Worm (Caenorhabditis elegans) whole organism, L1 larva: ENCODE measurements around the gene srt-39.

ENCODE experiments used
- C04F5.9 ChIP-seq: sonication (generic microtip); optimal IDR thresholded peaks from 2 replicates; lab custom pipeline; 2016; ENCODE audit warnings: missing genetic modification characterization, missing compliant biosample characterization
- C16A3.4 ChIP-seq: fragments of 150-350 bp; optimal IDR thresholded peaks from 2 replicates; lab custom pipeline; 2014; ENCODE audit warnings: missing biosample characterization, missing genetic modification characterization
- F16B12.6 ChIP-seq: fragments of 150-350 bp; optimal IDR thresholded peaks from 2 replicates; lab custom pipeline; 2014; ENCODE audit warnings: missing biosample characterization, missing genetic modification characterization
- aha-1 ChIP-seq: fragments of 150-350 bp; optimal IDR thresholded peaks from 2 replicates; lab custom pipeline; 2014; ENCODE audit warnings: missing biosample characterization, missing genetic modification characterization
- ama-1 ChIP-seq: fragments of 150-350 bp; optimal IDR thresholded peaks from 2 replicates; lab custom pipeline; 2014
- ceh-88 ChIP-seq: fragments of 200-800 bp; sonication (Bioruptor generic); IDR thresholded peaks from 2 replicates; pipeline ENCODE4 v1.3.6; 2022; ENCODE audit warnings: missing genetic modification characterization, missing compliant biosample characterization
- dpl-1 ChIP-seq, 3 experiments: fragments of 150-350 bp in 2 of 3; sonication (generic microtip) in 1 of 3; optimal IDR thresholded peaks; 2 replicates each; lab custom pipeline; 2014 to 2017; ENCODE audit warnings: missing biosample characterization in 3 of 3, missing genetic modification characterization in 3 of 3, missing genetic modification reagents in 3 of 3
- efl-3 ChIP-seq: fragments of 200-800 bp; sonication (Bioruptor generic); optimal IDR thresholded peaks from 2 replicates; lab custom pipeline; 2018; ENCODE audit warnings: mild to moderate bottlenecking, missing genetic modification characterization, missing compliant biosample characterization
- egl-13 ChIP-seq: sonication (generic microtip); optimal IDR thresholded peaks from 2 replicates; lab custom pipeline; 2016; ENCODE audit warnings: missing genotype, missing genetic modification reagents, missing genetic modification characterization, missing compliant biosample characterization
- egl-27 ChIP-seq, 2 experiments: fragments of 150-350 bp in 1 of 2; sonication (generic microtip); optimal IDR thresholded peaks; 3 replicates each; lab custom pipeline; 2017 to 2018; ENCODE audit warnings: missing biosample characterization in 2 of 2, missing genetic modification characterization in 2 of 2, missing genetic modification reagents in 2 of 2
- elt-2 ChIP-seq: sonication (generic microtip); optimal IDR thresholded peaks from 2 replicates; lab custom pipeline; 2016; ENCODE audit warnings: missing genetic modification characterization, mild to moderate bottlenecking, inconsistent platforms, missing compliant biosample characterization, missing genetic modification reagents
- elt-3 ChIP-seq, 6 experiments: fragments of 150-350 bp in 1 of 6; sonication (generic microtip); optimal IDR thresholded peaks; 2 replicates each; lab custom pipeline; 2017 to 2018; ENCODE audit warnings: missing biosample characterization in 6 of 6, missing genetic modification characterization in 6 of 6, inconsistent platforms in 1 of 6
- ets-5 ChIP-seq: fragments of 200-800 bp; sonication (Bioruptor generic); IDR thresholded peaks from 2 replicates; pipeline ENCODE4 v1.3.6; 2022; ENCODE audit warnings: missing genetic modification characterization, missing compliant biosample characterization
- grh-1 ChIP-seq: fragments of 200-800 bp; sonication (Bioruptor generic); IDR thresholded peaks from 2 replicates; pipeline ENCODE4 v1.3.6; 2022; ENCODE audit warnings: missing genetic modification reagents, missing genetic modification characterization, missing compliant biosample characterization
- hlh-17 ChIP-seq: fragments of 200-800 bp; sonication (Bioruptor generic); optimal IDR thresholded peaks from 2 replicates; lab custom pipeline; 2018; ENCODE audit warnings: missing genetic modification characterization, mild to moderate bottlenecking, missing compliant biosample characterization, moderate library complexity, borderline replicate concordance
- hpl-2 ChIP-seq: fragments of 150-350 bp; optimal IDR thresholded peaks from 2 replicates; lab custom pipeline; 2014; ENCODE audit warnings: missing biosample characterization, missing genetic modification reagents, missing genetic modification characterization
- irx-1 ChIP-seq: sonication (generic microtip); optimal IDR thresholded peaks from 2 replicates; lab custom pipeline; 2016; ENCODE audit warnings: missing genetic modification characterization, missing compliant biosample characterization
- isw-1 ChIP-seq: fragments of 200-800 bp; sonication (Bioruptor generic); IDR thresholded peaks from 2 replicates; pipeline ENCODE4 v1.3.6; 2022; ENCODE audit warnings: missing genetic modification characterization, missing compliant biosample characterization
- jun-1 ChIP-seq: fragments of 150-350 bp; optimal IDR thresholded peaks from 2 replicates; lab custom pipeline; 2014; ENCODE audit warnings: missing biosample characterization, missing genetic modification reagents, missing genetic modification characterization
- lin-15B ChIP-seq: fragments of 150-350 bp; sonication (generic microtip); optimal IDR thresholded peaks from 3 replicates; lab custom pipeline; 2014; ENCODE audit warnings: missing biosample characterization, missing genetic modification characterization
- lin-35 ChIP-seq, 2 experiments: fragments of 150-350 bp; optimal IDR thresholded peaks; 2 replicates each; lab custom pipeline; 2014; ENCODE audit warnings: missing biosample characterization in 2 of 2, missing genetic modification characterization in 2 of 2, missing genetic modification reagents in 2 of 2
- lin-39 ChIP-seq: fragments of 150-350 bp; optimal IDR thresholded peaks from 2 replicates; lab custom pipeline; 2014; ENCODE audit warnings: missing biosample characterization, missing genetic modification reagents, missing genetic modification characterization
- lsy-2 ChIP-seq, 2 experiments: fragments of 150-350 bp; optimal IDR thresholded peaks; 2 replicates each; lab custom pipeline; 2014; ENCODE audit warnings: missing biosample characterization in 2 of 2, missing genetic modification characterization in 2 of 2
- mef-2 ChIP-seq: fragments of 150-350 bp; optimal IDR thresholded peaks from 2 replicates; lab custom pipeline; 2014; ENCODE audit warnings: missing biosample characterization, missing genetic modification characterization
- mep-1 ChIP-seq: fragments of 150-350 bp; optimal IDR thresholded peaks from 2 replicates; lab custom pipeline; 2014; ENCODE audit warnings: missing biosample characterization, missing genetic modification characterization
- nhr-11 ChIP-seq: fragments of 150-350 bp; optimal IDR thresholded peaks from 2 replicates; lab custom pipeline; 2014; ENCODE audit warnings: missing biosample characterization, missing genetic modification characterization
- nhr-20 ChIP-seq: sonication (generic microtip); optimal IDR thresholded peaks from 2 replicates; lab custom pipeline; 2016; ENCODE audit warnings: mild to moderate bottlenecking, missing genetic modification characterization, missing compliant biosample characterization
- nhr-47 ChIP-seq: sonication (generic microtip); optimal IDR thresholded peaks from 2 replicates; lab custom pipeline; 2016; ENCODE audit warnings: mild to moderate bottlenecking, missing genetic modification characterization, moderate library complexity, missing compliant biosample characterization
- nhr-71 ChIP-seq: sonication (generic microtip); optimal IDR thresholded peaks from 2 replicates; lab custom pipeline; 2016; ENCODE audit warnings: mild to moderate bottlenecking, missing genetic modification characterization, moderate library complexity, missing compliant biosample characterization
- nhr-84 ChIP-seq: sonication (generic microtip); optimal IDR thresholded peaks from 2 replicates; lab custom pipeline; 2017; ENCODE audit warnings: missing biosample characterization, missing genetic modification characterization
- pag-3 ChIP-seq: sonication (generic microtip); optimal IDR thresholded peaks from 2 replicates; lab custom pipeline; 2017; ENCODE audit warnings: missing genetic modification characterization, mild to moderate bottlenecking, missing compliant biosample characterization, antibody characterized with exemption, borderline replicate concordance; ENCODE audit not compliant: insufficient read depth
- pax-3 ChIP-seq: fragments of 200-800 bp; sonication (Bioruptor generic); optimal IDR thresholded peaks from 2 replicates; lab custom pipeline; 2018; ENCODE audit warnings: mild to moderate bottlenecking, missing genetic modification characterization, moderate library complexity, missing compliant biosample characterization
- rnt-1 ChIP-seq: sonication (generic microtip); optimal IDR thresholded peaks from 2 replicates; lab custom pipeline; 2016; ENCODE audit warnings: mild to moderate bottlenecking, missing genetic modification characterization, moderate library complexity, missing compliant biosample characterization
- skn-1 ChIP-seq: fragments of 150-350 bp; optimal IDR thresholded peaks from 2 replicates; lab custom pipeline; 2014; ENCODE audit warnings: missing biosample characterization, missing genetic modification characterization
- snu-23 ChIP-seq: sonication (generic microtip); optimal IDR thresholded peaks from 2 replicates; lab custom pipeline; 2016; ENCODE audit warnings: missing genetic modification characterization, missing compliant biosample characterization
- sptf-1 ChIP-seq: fragments of 150-350 bp; optimal IDR thresholded peaks from 2 replicates; lab custom pipeline; 2014; ENCODE audit warnings: missing biosample characterization, missing genetic modification characterization
- swsn-7 ChIP-seq: sonication (generic microtip); optimal IDR thresholded peaks from 2 replicates; lab custom pipeline; 2016; ENCODE audit warnings: missing genetic modification characterization, missing compliant biosample characterization
- tbx-2 ChIP-seq: sonication (generic microtip); optimal IDR thresholded peaks from 2 replicates; lab custom pipeline; 2016; ENCODE audit warnings: missing genetic modification characterization, missing compliant biosample characterization
- vab-15 ChIP-seq: sonication (generic microtip); optimal IDR thresholded peaks from 2 replicates; lab custom pipeline; 2017; ENCODE audit warnings: missing genotype, mild to moderate bottlenecking, missing genetic modification characterization, missing compliant biosample characterization
- xbp-1 ChIP-seq: sonication (generic microtip); optimal IDR thresholded peaks from 2 replicates; lab custom pipeline; 2016; ENCODE audit warnings: missing genetic modification characterization, missing compliant biosample characterization
- zip-4 ChIP-seq: fragments of 200-800 bp; sonication (Bioruptor generic); optimal IDR thresholded peaks from 2 replicates; lab custom pipeline; 2018; ENCODE audit warnings: mild to moderate bottlenecking, missing genetic modification characterization, moderate library complexity, missing compliant biosample characterization

The srt-39 gene

DNA sequence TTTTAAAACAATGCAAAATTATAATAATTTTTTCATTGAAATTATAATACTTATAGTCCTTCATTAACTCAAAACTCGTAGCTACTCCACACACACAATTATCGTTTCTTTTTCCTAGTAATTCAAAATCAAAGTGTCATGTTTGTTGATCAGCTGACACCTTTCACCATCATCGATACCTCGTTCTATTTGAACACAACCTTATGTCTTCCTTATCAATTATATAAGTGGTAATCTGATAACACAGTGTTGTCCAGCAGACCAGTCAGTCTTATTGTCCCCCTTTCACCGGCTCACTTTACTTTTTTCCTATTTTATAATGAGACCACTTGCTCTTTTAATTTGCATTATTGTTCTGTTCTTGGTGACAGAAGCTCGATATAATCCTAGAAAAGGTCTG, 28.1 kb downstream of the srt-39 start, which contains the start of the genes T28H10.2 and lgmn-1 (continued):
- TF ChIP-seq snu-23 (GFP tag; lab: Kevin White, UChicago) = no peak
- no peak for TF ChIP-seq lin-39 (tag; lab: Kevin White, UChicago)
- no peak for TF ChIP-seq ceh-88 (GFP tag; lab: Robert Waterston, UW)

DNA sequence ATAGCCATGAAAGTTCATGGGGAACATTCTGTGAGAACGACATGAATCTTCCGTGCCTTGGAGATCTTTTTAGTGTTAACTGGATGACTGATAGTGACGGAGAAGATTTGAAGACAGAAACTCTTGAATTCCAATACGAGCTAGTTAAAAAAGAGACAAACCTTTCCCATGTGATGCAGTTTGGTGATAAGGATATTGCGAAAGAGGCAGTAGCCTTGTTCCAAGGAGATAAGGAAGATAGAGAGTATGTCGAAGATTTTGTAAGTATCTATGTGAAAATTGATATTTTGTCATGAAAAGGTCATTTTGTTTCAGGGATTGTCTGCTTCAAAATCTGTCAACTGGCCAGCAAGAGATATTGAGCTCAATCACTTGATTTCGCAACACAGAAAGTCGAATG, 29.2 kb downstream of the srt-39 start:
- TF ChIP-seq jun-1 (tag; lab: Kevin White, UChicago) (no peak), pax-3 (no peak), tbx-2 (tag; lab: Kevin White, UChicago) (no peak), aha-1 (tag; lab: Kevin White, UChicago) (no peak), lin-39 (tag; lab: Kevin White, UChicago) (no peak), hpl-2 (GFP tag; lab: Kevin White, UChicago) (peak; percentile 25), lsy-2 (tag; optimal IDR thresholded peaks at IDR 0.05; lab: Kevin White, UChicago) (no peak), egl-27 (tag; optimal IDR thresholded peaks at IDR 0.05; lab: Kevin White, UChicago) (no peak), egl-13 (tag; lab: Kevin White, UChicago) (no peak), nhr-11 (tag; lab: Kevin White, UChicago) (no peak), elt-3 (tag; optimal IDR thresholded peaks at IDR 0.05; lab: Kevin White, UChicago) (no peak), snu-23 (GFP tag; lab: Kevin White, UChicago) (no peak), lin-35 (GFP tag; optimal IDR thresholded peaks at IDR 0.05; lab: Kevin White, UChicago) (peak in 1 of 2 experiments; percentile 7), isw-1 (GFP tag; lab: Robert Waterston, UW) (no peak), elt-2 (tag; lab: Kevin White, UChicago) (peak; percentile 45), zip-4 (GFP tag; lab: Kevin White, UChicago) (no peak), C04F5.9 (no peak), F16B12.6 (no peak), mep-1 (no peak), nhr-71 (peak; percentile 10), swsn-7 (tag; lab: Kevin White, UChicago) (no peak), skn-1 (tag; lab: Kevin White, UChicago) (peak; percentile 12), nhr-47 (no peak), efl-3 (GFP tag; lab: Kevin White, UChicago) (no peak), dpl-1 (GFP tag; optimal IDR thresholded peaks at IDR 0.05; lab: Kevin White, UChicago) (no peak), rnt-1 (no peak), nhr-20 (tag; lab: Kevin White, UChicago) (peak; percentile 1), ets-5 (GFP tag; lab: Robert Waterston, UW) (no peak), xbp-1 (tag; lab: Kevin White, UChicago) (no peak), nhr-84 (no peak), ama-1 (lab: Kevin White, UChicago) (no peak), grh-1 (GFP tag; lab: Robert Waterston, UW) (no peak)

DNA sequence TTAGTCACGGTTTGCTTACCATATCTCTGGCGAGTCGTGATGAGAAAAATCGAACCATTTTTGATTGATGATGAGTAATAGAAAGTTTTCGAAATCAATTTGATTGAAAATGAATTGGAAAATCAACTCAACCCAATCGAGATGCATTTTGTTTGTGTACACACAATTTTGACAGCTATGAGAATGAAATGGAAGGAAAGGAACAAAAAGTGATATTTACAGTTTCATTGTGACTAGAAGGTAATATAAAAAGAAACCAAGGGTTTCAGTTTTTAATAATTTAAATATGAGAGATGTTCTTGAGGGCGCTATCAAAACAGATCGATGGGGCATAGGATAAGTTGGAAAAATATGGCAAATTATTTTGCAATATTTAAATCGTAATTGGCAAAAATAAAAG, 32.5 kb downstream of the srt-39 start, which contains the start of gene cal-1:
TSS of gene cal-1 (minus strand) at position 101 of the 400 bp plus-strand sequence.
- no peak for TF ChIP-seq snu-23 (GFP tag; lab: Kevin White, UChicago)
- no peak for TF ChIP-seq rnt-1
- no peak for TF ChIP-seq mef-2 (tag; lab: Kevin White, UChicago)
- no peak for TF ChIP-seq lsy-2 (tag; optimal IDR thresholded peaks at IDR 0.05; lab: Kevin White, UChicago)
- no peak for TF ChIP-seq hlh-17 (GFP tag; lab: Kevin White, UChicago)
- no peak for TF ChIP-seq skn-1 (tag; lab: Kevin White, UChicago)
- TF ChIP-seq pag-3 (tag; lab: Kevin White, UChicago) = no peak
- no peak for TF ChIP-seq jun-1 (tag; lab: Kevin White, UChicago)
- TF ChIP-seq nhr-71 = no peak
- TF ChIP-seq isw-1 (GFP tag; lab: Robert Waterston, UW) = no peak
- TF ChIP-seq elt-2 (tag; lab: Kevin White, UChicago) = no peak
- TF ChIP-seq sptf-1 (tag; lab: Kevin White, UChicago) = no peak
- no peak for TF ChIP-seq lin-15B
- TF ChIP-seq nhr-11 (tag; lab: Kevin White, UChicago) = no peak
- TF ChIP-seq vab-15 (tag; lab: Kevin White, UChicago) = no peak
- no peak for TF ChIP-seq C16A3.4
- TF ChIP-seq aha-1 (tag; lab: Kevin White, UChicago) = no peak
- no peak for TF ChIP-seq zip-4 (GFP tag; lab: Kevin White, UChicago)
- no peak for TF ChIP-seq irx-1
